Worm (Caenorhabditis elegans) whole organism, midembryonic: ENCODE data around the gene T02D1.9.

ENCODE experiments used
- T22C8.4 ChIP-seq: fragments of 200-800 bp; sonication (Bioruptor generic); IDR thresholded peaks from 2 replicates; pipeline ENCODE4 v1.3.6; 2022; ENCODE audit warnings: missing genetic modification characterization, missing compliant biosample characterization
- flt-1 ChIP-seq: fragments of 200-800 bp; sonication (Bioruptor generic); IDR thresholded peaks from 2 replicates; pipeline ENCODE4 v1.3.6; 2022; ENCODE audit warnings: missing genetic modification characterization, missing compliant biosample characterization
- ref-1 ChIP-seq: fragments of 200-800 bp; sonication (Bioruptor generic); conservative IDR thresholded peaks from 2 replicates; pipeline ENCODE4 v1.3.6; 2022; ENCODE audit warnings: missing genetic modification reagents, missing genetic modification characterization, missing compliant biosample characterization
- ztf-23 ChIP-seq: fragments of 200-800 bp; sonication (Bioruptor generic); IDR thresholded peaks from 2 replicates; pipeline ENCODE4 v1.3.6; 2022; ENCODE audit warnings: missing genetic modification reagents, missing genetic modification characterization, missing compliant biosample characterization
- ztf-29 ChIP-seq: fragments of 200-800 bp; sonication (Bioruptor generic); IDR thresholded peaks from 2 replicates; pipeline ENCODE4 v1.3.6; 2022; ENCODE audit warnings: missing genetic modification reagents, missing genetic modification characterization, missing compliant biosample characterization

DNA sequence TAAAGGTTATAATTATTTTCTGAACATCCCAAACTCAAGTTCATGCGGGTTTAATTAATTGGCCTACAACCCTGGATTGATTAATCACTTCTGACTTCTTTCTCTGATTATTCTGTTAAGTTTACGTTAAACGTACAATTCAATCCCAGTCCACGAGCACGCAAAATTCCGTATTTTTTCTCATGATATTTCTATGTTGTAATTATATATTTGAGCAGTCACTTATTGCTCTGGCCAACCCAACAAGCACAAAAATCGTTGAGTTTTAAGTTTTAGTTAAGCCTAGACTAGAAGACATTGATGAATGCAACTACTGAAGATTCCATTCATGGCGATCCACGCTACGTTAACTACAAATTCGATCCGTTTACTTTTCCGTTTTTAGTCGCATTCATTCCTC is 11.5 kb downstream of the T02D1.9 start, which contains the start of gene sru-15:
- TF ChIP-seq flt-1 (GFP tag; lab: Robert Waterston, UW) = no peak
- TF ChIP-seq T22C8.4 (GFP tag; lab: Robert Waterston, UW) = no peak
- no peak for TF ChIP-seq ref-1
- no peak for TF ChIP-seq ztf-23
- TF ChIP-seq ztf-29 (GFP tag; lab: Robert Waterston, UW) = no peak
